Worm (Caenorhabditis elegans) whole organism, young adult: ENCODE results near the gene srsx-8.

Source experiments
- D2030.7 ChIP-seq: fragments of 200-800 bp; sonication (Bioruptor generic); IDR thresholded peaks from 2 replicates; pipeline ENCODE4 v1.3.6; 2022; ENCODE audit warnings: missing genetic modification reagents, missing genetic modification characterization, missing compliant biosample characterization
- F49E8.2 ChIP-seq: sonication (generic microtip); optimal IDR thresholded peaks from 3 replicates; lab custom pipeline; 2017; ENCODE audit warnings: missing genetic modification characterization, mild to moderate bottlenecking, missing compliant biosample characterization, antibody characterized with exemption, moderate library complexity; ENCODE audit not compliant: insufficient read depth
- F57C9.4 ChIP-seq: sonication (generic microtip); optimal IDR thresholded peaks from 2 replicates; lab custom pipeline; 2017; ENCODE audit warnings: mild to moderate bottlenecking, missing genetic modification characterization, missing compliant biosample characterization
- Y53G8AR.9 ChIP-seq: fragments of 200-800 bp; sonication (Bioruptor generic); conservative IDR thresholded peaks from 2 replicates; pipeline ENCODE4 v1.3.6; 2022; ENCODE audit warnings: missing genetic modification reagents, missing genetic modification characterization, missing compliant biosample characterization
- ama-1 ChIP-seq, 3 experiments: fragments of 150-350 bp in 1 of 3; sonication (generic microtip) in 2 of 3; optimal IDR thresholded peaks; 2 replicates each; lab custom pipeline; 2014 to 2018; ENCODE audit warnings: missing biosample characterization in 2 of 3, missing genetic modification characterization in 2 of 3, missing genetic modification reagents in 2 of 3
- bed-1 ChIP-seq: fragments of 200-800 bp; sonication (Bioruptor generic); IDR thresholded peaks from 2 replicates; pipeline ENCODE4 v1.3.6; 2022; ENCODE audit warnings: missing genetic modification reagents, missing genetic modification characterization, missing compliant biosample characterization
- lin-26 ChIP-seq: fragments of 200-800 bp; sonication (Bioruptor generic); IDR thresholded peaks from 2 replicates; pipeline ENCODE4 v1.3.6; 2022; ENCODE audit warnings: missing genetic modification reagents, missing genetic modification characterization, missing compliant biosample characterization
- lin-40 ChIP-seq: sonication (generic microtip); optimal IDR thresholded peaks from 2 replicates; lab custom pipeline; 2016; ENCODE audit warnings: missing genetic modification characterization, mild to moderate bottlenecking, missing compliant biosample characterization, missing genotype, missing genetic modification reagents
- mxl-1 ChIP-seq: sonication (generic microtip); optimal IDR thresholded peaks from 2 replicates; lab custom pipeline; 2016; ENCODE audit warnings: missing genetic modification characterization, missing compliant biosample characterization
- sea-2 ChIP-seq: fragments of 200-800 bp; sonication (Bioruptor generic); IDR thresholded peaks from 2 replicates; pipeline ENCODE4 v1.3.6; 2022; ENCODE audit warnings: missing genetic modification characterization, missing compliant biosample characterization
- snpc-1.1 ChIP-seq: sonication (generic microtip); optimal IDR thresholded peaks from 2 replicates; lab custom pipeline; 2017; ENCODE audit warnings: missing genetic modification characterization, mild to moderate bottlenecking, missing compliant biosample characterization, antibody characterized with exemption, moderate library complexity, missing genotype, missing genetic modification reagents; ENCODE audit not compliant: insufficient read depth
- snpc-3.4 ChIP-seq: sonication (generic microtip); optimal IDR thresholded peaks from 2 replicates; lab custom pipeline; 2017; ENCODE audit warnings: missing genetic modification characterization, mild to moderate bottlenecking, missing compliant biosample characterization, antibody characterized with exemption, moderate library complexity, missing genotype, missing genetic modification reagents

DNA sequence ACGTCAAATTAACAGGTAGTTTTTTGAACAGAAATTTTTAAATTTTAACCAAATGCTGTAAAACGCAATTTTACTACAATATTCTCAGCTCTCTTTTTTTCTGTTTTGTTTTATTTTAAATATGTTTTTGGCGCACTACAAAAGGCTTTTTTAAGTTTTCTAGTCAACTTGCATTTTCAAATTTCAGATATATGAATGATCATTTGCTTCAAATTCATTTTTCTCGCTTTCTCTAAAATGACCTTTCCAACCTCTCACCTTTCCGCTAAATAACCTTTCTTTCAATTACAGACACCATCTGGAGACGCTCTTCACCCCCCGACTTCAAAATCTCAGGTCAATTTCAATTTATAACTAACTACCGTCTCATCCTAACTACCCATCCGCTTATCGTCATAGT lies 13.9 kb upstream of the srsx-8 start, which contains the start of gene cdc-25.2:
- TF ChIP-seq Y53G8AR.9 (GFP tag; lab: Robert Waterston, UW): no peak
- no peak for TF ChIP-seq snpc-3.4
- no peak for TF ChIP-seq mxl-1 (tag; lab: Kevin White, UChicago)
- TF ChIP-seq sea-2 (GFP tag; lab: Robert Waterston, UW): no peak
- TF ChIP-seq F57C9.4 (tag; lab: Kevin White, UChicago): no peak
- no peak for TF ChIP-seq bed-1 (GFP tag; lab: Robert Waterston, UW)
- TF ChIP-seq snpc-1.1 (tag; lab: Kevin White, UChicago): no peak
- TF ChIP-seq D2030.7: no peak
- no peak for TF ChIP-seq lin-26 (GFP tag; lab: Robert Waterston, UW)
- TF ChIP-seq F49E8.2: no peak
- TF ChIP-seq lin-40: no peak
- TF ChIP-seq ama-1 (optimal IDR thresholded peaks at IDR 0.05; lab: Kevin White, UChicago): no peak
- no peak for TF ChIP-seq ama-1 (GFP tag; optimal IDR thresholded peaks at IDR 0.05; lab: Kevin White, UChicago)
